Worm (Caenorhabditis elegans) whole organism, midembryonic: Measurements from ENCODE around the gene nhr-134.

Experiments used
- T22C8.4 ChIP-seq: fragments of 200-800 bp; sonication (Bioruptor generic); IDR thresholded peaks from 2 replicates; pipeline ENCODE4 v1.3.6; 2022; ENCODE audit warnings: missing genetic modification characterization, missing compliant biosample characterization
- cog-1 ChIP-seq: sonication (generic microtip); optimal IDR thresholded peaks from 2 replicates; lab custom pipeline; 2016; ENCODE audit warnings: missing genetic modification characterization, missing compliant biosample characterization
- flt-1 ChIP-seq: fragments of 200-800 bp; sonication (Bioruptor generic); IDR thresholded peaks from 2 replicates; pipeline ENCODE4 v1.3.6; 2022; ENCODE audit warnings: missing genetic modification characterization, missing compliant biosample characterization
- ref-1 ChIP-seq: fragments of 200-800 bp; sonication (Bioruptor generic); conservative IDR thresholded peaks from 2 replicates; pipeline ENCODE4 v1.3.6; 2022; ENCODE audit warnings: missing genetic modification reagents, missing genetic modification characterization, missing compliant biosample characterization
- tab-1 ChIP-seq: fragments of 200-800 bp; sonication (Bioruptor generic); IDR thresholded peaks from 2 replicates; pipeline ENCODE4 v1.3.6; 2022; ENCODE audit warnings: missing genetic modification characterization, missing compliant biosample characterization

DNA sequence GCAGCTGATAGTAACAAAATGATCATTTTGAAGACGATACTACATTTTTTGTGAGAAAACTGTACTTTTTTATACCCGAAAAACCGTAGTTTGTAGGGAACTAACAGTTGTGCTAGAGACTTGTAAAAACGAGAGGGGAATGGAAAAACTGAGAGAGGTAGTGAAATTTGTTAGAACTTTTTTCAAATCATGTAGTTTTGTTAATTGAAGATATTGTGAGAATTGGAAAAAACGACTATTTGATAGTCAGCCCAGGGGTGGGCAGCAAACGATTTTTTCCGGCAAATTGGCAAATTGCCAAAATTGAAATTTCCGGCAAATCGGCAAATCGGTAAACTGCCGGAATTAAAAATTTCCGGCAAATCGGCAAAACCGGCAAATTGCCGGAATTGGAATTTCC is 18.3 kb downstream of the nhr-134 start, which contains the start of gene cyp-33C6:
- TF ChIP-seq ref-1 (no peak), cog-1 (tag; lab: Kevin White, UChicago) (no peak), tab-1 (no peak), T22C8.4 (GFP tag; lab: Robert Waterston, UW) (no peak), flt-1 (GFP tag; lab: Robert Waterston, UW) (no peak)
